Worm (Caenorhabditis elegans): ENCODE measurements around the gene kvs-3.

kvs-3 gene

DNA sequence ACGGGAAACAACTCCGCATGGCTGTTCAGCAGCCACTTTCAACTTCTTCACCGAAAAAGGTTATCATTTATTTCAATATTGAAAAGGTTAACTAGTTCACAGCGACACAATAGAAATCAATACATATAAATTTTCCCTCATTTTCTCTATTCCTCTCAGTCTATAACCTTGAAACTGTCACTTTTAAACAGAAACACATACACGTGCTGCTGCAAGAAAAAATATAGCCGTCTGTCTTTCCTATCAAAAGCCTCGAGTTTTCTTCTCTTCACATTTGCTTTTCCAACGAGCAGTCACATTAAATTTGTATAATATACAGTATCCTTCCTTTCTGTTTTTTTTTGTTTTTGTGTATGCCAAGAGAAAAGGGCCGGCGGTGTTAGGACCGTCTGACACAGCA lies 6.1 kb downstream of the kvs-3 start:
- TF ChIP-seq med-1 (GFP tag; optimal IDR thresholded peaks at IDR 0.05; ENCODE audit: insufficient read depth) (no peak), cog-1 (tag; optimal IDR thresholded peaks at IDR 0.05) (no peak), klf-2 (GFP tag; conservative IDR thresholded peaks at IDR 0.05) (no peak), T22C8.4 (GFP tag; IDR thresholded peaks at IDR 0.05) (no peak), tab-1 (GFP tag; IDR thresholded peaks at IDR 0.05) (no peak), ztf-29 (GFP tag; IDR thresholded peaks at IDR 0.05) (no peak), ref-1 (GFP tag; conservative IDR thresholded peaks at IDR 0.05) (no peak), ztf-23 (GFP tag; IDR thresholded peaks at IDR 0.05) (no peak), flt-1 (GFP tag; IDR thresholded peaks at IDR 0.05) (no peak)

DNA sequence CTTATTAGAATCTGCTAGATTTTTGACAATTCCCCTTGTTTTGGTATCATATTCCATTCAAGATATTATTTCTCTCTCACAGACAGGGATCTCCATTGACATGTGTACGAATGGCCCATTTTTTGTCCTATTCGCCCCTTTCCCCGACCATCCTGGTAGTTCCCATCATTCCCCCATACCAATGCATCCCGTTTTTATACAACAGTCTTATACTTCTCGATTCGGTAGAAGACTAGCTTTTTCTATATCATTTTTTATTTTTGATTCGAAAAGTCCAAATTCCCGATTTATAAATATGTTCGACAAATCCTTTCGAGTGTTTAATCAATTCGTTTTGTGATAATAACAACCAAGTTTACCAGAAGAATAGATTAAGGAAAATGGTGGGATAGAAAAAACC lies 8.8 kb downstream of the kvs-3 start:
- TF ChIP-seq klf-2 (GFP tag; conservative IDR thresholded peaks at IDR 0.05) (no peak), ref-1 (GFP tag; conservative IDR thresholded peaks at IDR 0.05) (no peak), cog-1 (tag; optimal IDR thresholded peaks at IDR 0.05) (no peak), ztf-29 (GFP tag; IDR thresholded peaks at IDR 0.05) (no peak), med-1 (GFP tag; optimal IDR thresholded peaks at IDR 0.05; ENCODE audit: insufficient read depth) (no peak), T22C8.4 (GFP tag; IDR thresholded peaks at IDR 0.05) (no peak), flt-1 (GFP tag; IDR thresholded peaks at IDR 0.05) (no peak), ztf-23 (GFP tag; IDR thresholded peaks at IDR 0.05) (no peak), tab-1 (GFP tag; IDR thresholded peaks at IDR 0.05) (no peak)

DNA sequence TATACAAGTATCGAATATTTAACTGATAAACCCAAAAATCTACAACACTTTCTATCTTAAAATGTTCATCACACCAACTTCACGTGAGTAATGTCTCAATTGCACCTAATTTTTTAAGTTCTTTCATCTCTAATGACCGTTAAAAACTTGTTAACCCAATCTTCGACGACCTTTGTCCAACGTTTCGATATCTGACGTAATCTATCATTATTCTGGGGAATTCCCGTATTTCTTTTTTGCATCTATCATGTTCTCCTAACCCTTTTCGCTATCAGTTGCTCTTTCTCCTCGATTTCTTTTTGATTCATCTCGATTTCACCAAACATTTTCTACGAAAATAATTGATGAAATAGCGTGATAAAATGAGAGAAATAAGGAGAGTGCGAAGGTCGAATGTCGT lies 9.6 kb downstream of the kvs-3 start:
- no peak for TF ChIP-seq ref-1 (GFP tag; conservative IDR thresholded peaks at IDR 0.05)
- TF ChIP-seq cog-1 (tag; optimal IDR thresholded peaks at IDR 0.05): no peak
- no peak for TF ChIP-seq ztf-29 (GFP tag; IDR thresholded peaks at IDR 0.05)
- no peak for TF ChIP-seq T22C8.4 (GFP tag; IDR thresholded peaks at IDR 0.05)
- no peak for TF ChIP-seq tab-1 (GFP tag; IDR thresholded peaks at IDR 0.05)
- TF ChIP-seq med-1 (GFP tag; optimal IDR thresholded peaks at IDR 0.05; ENCODE audit: insufficient read depth): no peak
- no peak for TF ChIP-seq ztf-23 (GFP tag; IDR thresholded peaks at IDR 0.05)
- no peak for TF ChIP-seq klf-2 (GFP tag; conservative IDR thresholded peaks at IDR 0.05)
- no peak for TF ChIP-seq flt-1 (GFP tag; IDR thresholded peaks at IDR 0.05)

DNA sequence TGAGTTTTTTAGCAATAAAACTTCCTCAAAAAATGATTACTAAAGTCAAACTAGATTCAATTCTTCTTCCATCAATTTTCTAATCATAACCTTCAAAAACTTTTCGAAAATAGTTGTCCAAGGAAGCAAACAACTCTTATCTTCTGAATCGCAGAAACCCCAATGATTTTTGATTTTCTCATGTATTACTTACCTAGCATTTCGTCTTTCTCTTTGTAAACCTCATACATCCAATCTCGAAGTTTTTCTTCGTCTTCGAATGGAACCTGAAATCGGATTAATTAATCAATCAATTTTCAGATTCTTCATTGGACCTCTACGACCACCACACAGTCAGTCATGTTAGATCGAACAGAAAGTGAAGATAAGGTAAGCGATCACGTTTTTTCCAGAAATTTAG lies 10.6 kb downstream of the kvs-3 start, which contains the start of gene K07B1.4:
K07B1.4 (plus strand) TSS at position 301 of the 400 bp plus-strand sequence.
- TF ChIP-seq ztf-29 (GFP tag; IDR thresholded peaks at IDR 0.05) (no peak), ref-1 (GFP tag; conservative IDR thresholded peaks at IDR 0.05) (no peak)

DNA sequence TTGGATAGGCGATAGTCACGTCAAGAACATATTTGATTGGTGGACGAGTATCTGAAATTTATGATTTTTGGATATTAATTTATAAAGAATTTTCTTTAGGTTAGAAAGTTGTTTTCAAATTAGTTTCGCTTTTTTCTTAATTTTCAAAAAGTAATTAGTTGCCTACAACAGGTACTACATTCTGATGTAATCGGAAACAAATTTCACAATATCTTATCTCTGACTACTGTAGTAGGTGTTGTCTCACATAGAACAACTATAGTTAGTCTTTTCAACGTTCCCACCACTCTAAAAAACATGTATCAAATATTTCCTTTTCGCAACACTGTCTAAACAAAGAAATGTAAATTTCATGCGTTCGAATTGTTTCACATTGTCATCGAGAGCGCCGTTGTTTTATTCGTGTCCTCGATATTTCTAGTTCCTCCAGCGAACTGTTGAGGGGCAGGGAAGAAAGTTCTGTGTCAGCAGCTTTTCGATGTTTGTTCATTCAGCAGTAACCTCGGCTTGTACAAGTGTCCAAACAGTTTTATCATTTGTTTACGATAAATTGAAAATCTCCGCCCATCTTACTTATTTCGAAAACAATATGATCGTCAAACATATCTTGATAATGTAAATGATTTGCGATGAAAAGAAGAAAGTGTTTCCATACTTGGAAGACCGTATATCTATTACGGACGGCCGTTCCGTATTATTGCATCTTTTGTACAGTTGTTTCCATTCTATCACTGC lies 11.3 kb downstream of the kvs-3 start:
- TF ChIP-seq ztf-29 (GFP tag; IDR thresholded peaks at IDR 0.05): no peak
- TF ChIP-seq cog-1 (tag; optimal IDR thresholded peaks at IDR 0.05): no peak
- no peak for TF ChIP-seq tab-1 (GFP tag; IDR thresholded peaks at IDR 0.05)
- TF ChIP-seq T22C8.4 (GFP tag; IDR thresholded peaks at IDR 0.05): no peak
- TF ChIP-seq med-1 (GFP tag; optimal IDR thresholded peaks at IDR 0.05; ENCODE audit: insufficient read depth): no peak
- no peak for TF ChIP-seq ref-1 (GFP tag; conservative IDR thresholded peaks at IDR 0.05)
- no peak for TF ChIP-seq klf-2 (GFP tag; conservative IDR thresholded peaks at IDR 0.05)
- TF ChIP-seq flt-1 (GFP tag; IDR thresholded peaks at IDR 0.05): no peak
- no peak for TF ChIP-seq ztf-23 (GFP tag; IDR thresholded peaks at IDR 0.05)

DNA sequence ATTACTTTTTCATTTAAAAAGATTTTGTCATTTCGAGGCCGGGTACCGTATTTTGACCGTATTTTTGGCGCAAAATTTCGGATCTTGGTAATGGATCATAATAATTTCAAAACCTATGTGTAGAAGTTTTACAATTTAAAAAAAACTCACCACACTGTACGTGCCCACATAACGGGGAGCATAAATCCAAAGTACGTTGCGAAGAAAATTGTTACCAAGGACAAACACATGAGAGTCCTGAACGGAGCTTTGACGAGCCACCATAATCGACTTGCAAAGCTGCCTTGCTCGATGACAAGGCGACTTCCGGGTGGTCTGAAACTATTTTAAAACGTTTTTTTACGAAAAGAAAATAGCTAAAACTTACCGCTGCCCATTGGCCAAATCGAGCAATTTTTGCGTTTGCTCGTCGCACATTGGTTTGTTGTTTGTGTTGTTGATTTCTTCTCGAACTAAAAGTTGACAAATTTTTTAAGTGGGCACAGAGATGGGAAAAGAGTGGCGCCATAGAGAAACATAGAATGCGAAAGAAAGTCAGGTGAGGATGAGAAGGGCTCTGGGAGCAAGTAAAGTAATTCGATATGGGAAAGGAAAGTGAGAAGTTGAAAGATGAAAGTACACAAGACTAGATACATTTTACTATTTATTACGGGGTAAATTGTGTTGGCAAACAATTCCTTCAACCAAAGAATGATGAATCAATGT lies 14.7 kb downstream of the kvs-3 start:
- no peak for TF ChIP-seq med-1 (GFP tag; optimal IDR thresholded peaks at IDR 0.05; ENCODE audit: insufficient read depth)
- no peak for TF ChIP-seq ref-1 (GFP tag; conservative IDR thresholded peaks at IDR 0.05)
- TF ChIP-seq ztf-23 (GFP tag; IDR thresholded peaks at IDR 0.05): no peak
- no peak for TF ChIP-seq cog-1 (tag; optimal IDR thresholded peaks at IDR 0.05)
- TF ChIP-seq ztf-29 (GFP tag; IDR thresholded peaks at IDR 0.05): no peak

DNA sequence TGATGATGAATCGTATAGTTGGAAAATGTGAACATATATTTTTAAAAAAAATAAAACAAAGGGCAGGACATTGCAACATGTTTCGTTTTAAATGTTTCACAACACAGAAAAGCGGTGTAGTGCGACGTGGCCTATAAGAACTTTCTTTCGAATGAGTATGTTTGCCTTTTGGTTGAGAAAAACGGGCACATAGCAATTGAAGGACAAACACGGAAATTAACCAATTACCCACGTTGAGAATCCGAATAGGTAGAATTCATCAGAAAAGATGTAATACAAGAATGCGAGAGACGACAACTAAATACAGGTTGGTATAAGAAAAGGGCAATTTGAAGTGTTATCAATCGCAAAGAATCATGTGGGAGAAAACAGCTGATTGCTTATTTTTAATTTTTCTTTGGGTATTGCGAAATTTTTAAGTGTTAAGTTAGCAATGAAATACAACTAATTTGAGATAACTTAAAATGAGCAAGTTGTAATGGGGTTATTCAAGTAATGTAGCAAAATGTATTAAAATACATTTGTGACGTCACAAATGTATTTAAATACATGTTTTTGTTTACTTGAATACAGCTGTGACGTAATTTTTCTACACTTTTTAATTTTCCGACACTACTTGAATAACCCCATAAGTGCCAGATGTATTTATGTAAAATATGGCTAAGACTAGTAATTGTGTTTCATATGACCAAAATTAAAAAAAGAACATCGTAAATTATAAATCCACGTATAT lies 15.4 kb downstream of the kvs-3 start, which contains the start of gene acl-14:
acl-14 (minus strand) TSS at position 316 of the 733 bp plus-strand sequence.
- TF ChIP-seq ref-1 (GFP tag; conservative IDR thresholded peaks at IDR 0.05): no peak
- no peak for TF ChIP-seq flt-1 (GFP tag; IDR thresholded peaks at IDR 0.05)
- no peak for TF ChIP-seq T22C8.4 (GFP tag; IDR thresholded peaks at IDR 0.05)
- no peak for TF ChIP-seq med-1 (GFP tag; optimal IDR thresholded peaks at IDR 0.05; ENCODE audit: insufficient read depth)
- TF ChIP-seq tab-1 (GFP tag; IDR thresholded peaks at IDR 0.05): no peak
- no peak for TF ChIP-seq ztf-23 (GFP tag; IDR thresholded peaks at IDR 0.05)
- TF ChIP-seq klf-2 (GFP tag; conservative IDR thresholded peaks at IDR 0.05): no peak
- TF ChIP-seq cog-1 (tag; optimal IDR thresholded peaks at IDR 0.05): no peak

DNA sequence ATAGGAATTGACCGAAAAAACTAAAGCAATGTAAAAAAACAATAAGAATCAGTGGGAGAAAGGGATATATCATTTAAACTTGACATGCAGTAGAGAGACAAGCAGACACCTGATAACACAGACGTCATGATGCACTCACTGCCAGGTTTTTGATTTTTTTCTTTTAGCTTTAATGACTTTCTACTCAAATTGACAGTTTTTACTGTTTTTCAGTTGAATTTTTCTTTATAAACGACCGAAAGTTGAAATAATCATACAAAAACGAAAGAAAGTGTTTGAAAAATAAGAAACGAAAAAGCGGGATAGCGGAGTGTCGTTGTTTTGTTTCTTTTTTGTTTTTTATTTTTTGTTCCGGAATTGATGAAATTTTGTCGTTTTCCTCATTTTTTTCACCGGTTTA lies 16.1 kb downstream of the kvs-3 start, which contains the start of gene ucp-4:
ucp-4 (plus strand) TSS at position 83 of the 400 bp plus-strand sequence.
- TF ChIP-seq cog-1 (tag; optimal IDR thresholded peaks at IDR 0.05) (no peak), med-1 (GFP tag; optimal IDR thresholded peaks at IDR 0.05; ENCODE audit: insufficient read depth) (no peak), ztf-29 (GFP tag; IDR thresholded peaks at IDR 0.05) (0 out of 2 replicates have a peak, but pooled peaks have one; percentile 3)

DNA sequence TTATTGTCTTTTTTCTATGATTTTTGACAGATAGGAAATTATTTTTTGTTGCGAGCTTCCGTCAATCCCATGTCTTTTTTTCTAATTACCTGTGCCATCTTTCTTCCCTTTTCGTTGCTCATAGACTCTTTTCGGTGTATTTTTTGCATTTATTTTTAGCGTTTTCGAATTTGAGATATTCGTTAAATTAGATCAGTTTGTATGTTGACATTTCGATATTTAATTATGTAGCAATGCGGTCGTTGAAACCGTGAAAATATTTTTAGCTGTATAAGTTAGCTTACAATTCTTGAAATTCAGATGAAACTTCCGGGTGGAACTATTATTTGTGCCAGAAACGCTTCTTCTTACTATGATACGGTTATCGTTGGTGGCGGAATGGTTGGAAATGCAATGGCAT lies 18.4 kb downstream of the kvs-3 start, which contains the start of gene coq-6:
coq-6 (plus strand) TSS at position 301 of the 400 bp plus-strand sequence.
- no peak for TF ChIP-seq med-1 (GFP tag; optimal IDR thresholded peaks at IDR 0.05; ENCODE audit: insufficient read depth)

All from whole organism, midembryonic.